Fruit fly (Drosophila melanogaster): ENCODE data around the gene CG5577.

The CG5577 gene

DNA sequence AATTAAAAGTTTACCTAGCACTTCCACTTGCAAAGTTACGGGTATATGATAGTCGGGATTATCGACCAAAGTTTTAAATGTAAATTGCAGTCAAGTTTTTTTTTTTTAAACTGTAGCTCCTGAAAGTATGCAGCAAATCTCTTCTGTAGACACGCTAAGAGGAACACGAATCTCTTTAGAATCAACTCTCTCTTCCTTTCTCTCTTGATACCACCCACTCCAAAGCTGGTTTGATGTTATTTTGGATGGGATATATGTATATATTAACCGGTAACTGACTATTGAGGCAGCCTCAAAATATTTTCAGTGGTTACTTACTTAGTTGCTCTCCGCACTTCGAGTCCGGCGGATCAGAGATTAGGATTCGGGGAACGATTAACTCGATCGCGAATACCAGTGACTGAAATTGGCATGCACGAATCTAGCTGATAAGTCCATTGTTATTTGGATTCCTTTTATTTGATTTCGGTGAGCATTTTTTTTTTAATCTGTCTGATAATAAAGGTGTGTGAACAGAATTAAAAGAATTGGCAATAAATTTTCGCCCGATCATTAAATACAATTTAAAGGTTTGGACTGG lies 37.6 kb upstream of the CG5577 start, which contains the start of gene CG7408 (continued):
- no peak for TF ChIP-seq fu2 (GFP tag; optimal IDR thresholded peaks at IDR 0.05)
- no peak for TF ChIP-seq CG18599 (GFP tag; optimal IDR thresholded peaks at IDR 0.05)
- TF ChIP-seq stwl (tag; optimal IDR thresholded peaks at IDR 0.05): no peak
- no peak for TF ChIP-seq CG4328 (GFP tag; optimal IDR thresholded peaks at IDR 0.05)
- TF ChIP-seq zfh1 (GFP tag; IDR thresholded peaks at IDR 0.05): no peak
- TF ChIP-seq HmgZ (tag; optimal IDR thresholded peaks at IDR 0.05): peak; percentile 10
- TF ChIP-seq CG9215 (GFP tag; IDR thresholded peaks at IDR 0.05): no peak
- no peak for TF ChIP-seq onecut (GFP tag; IDR thresholded peaks at IDR 0.05)
- TF ChIP-seq CG3995 (GFP tag; optimal IDR thresholded peaks at IDR 0.05): peak; percentile 91
- TF ChIP-seq grn (GFP tag; optimal IDR thresholded peaks at IDR 0.05): peak; percentile 29
- no peak for TF ChIP-seq Nf-YB (GFP tag; optimal IDR thresholded peaks at IDR 0.05)
- peak; percentile 45; the same call in 1 of the 2 replicates for TF ChIP-seq Bgb (GFP tag; IDR thresholded peaks at IDR 0.05; ENCODE audit: partially characterized antibody)
- TF ChIP-seq ken (GFP tag; IDR thresholded peaks at IDR 0.05): no peak
- TF ChIP-seq Jarid2 (GFP tag; optimal IDR thresholded peaks at IDR 0.05): peak; percentile 73
- TF ChIP-seq CG7839 (tag; optimal IDR thresholded peaks at IDR 0.05): no peak
- no peak for TF ChIP-seq NK7.1 (GFP tag; optimal IDR thresholded peaks at IDR 0.05)
- TF ChIP-seq CG13123 (GFP tag; optimal IDR thresholded peaks at IDR 0.05): no peak
- no peak for TF ChIP-seq Gug (GFP tag; IDR thresholded peaks at IDR 0.05)
- TF ChIP-seq ab (GFP tag; optimal IDR thresholded peaks at IDR 0.05): no peak
- no peak for TF ChIP-seq CG18011 (GFP tag; optimal IDR thresholded peaks at IDR 0.05)
- TF ChIP-seq B-H2 (GFP tag; optimal IDR thresholded peaks at IDR 0.05): no peak
- TF ChIP-seq CG10543 (GFP tag; optimal IDR thresholded peaks at IDR 0.05): no peak
- TF ChIP-seq CrebB (tag; optimal IDR thresholded peaks at IDR 0.05): no peak
- TF ChIP-seq CG6272 (GFP tag; IDR thresholded peaks at IDR 0.05): no peak
- TF ChIP-seq CG3726 (GFP tag; IDR thresholded peaks at IDR 0.05): no peak
- TF ChIP-seq CG1647 (GFP tag; optimal IDR thresholded peaks at IDR 0.05): no peak
- no peak for TF ChIP-seq dmrt11E (tag; optimal IDR thresholded peaks at IDR 0.05)
- no peak for TF ChIP-seq Drgx (GFP tag; IDR thresholded peaks at IDR 0.05)
- no peak for TF ChIP-seq grau (tag; optimal IDR thresholded peaks at IDR 0.05)
- no peak for TF ChIP-seq ems (GFP tag; optimal IDR thresholded peaks at IDR 0.05)
- TF ChIP-seq CG4854 (GFP tag; optimal IDR thresholded peaks at IDR 0.05): no peak
- no peak for TF ChIP-seq lov (optimal IDR thresholded peaks at IDR 0.05)
- no peak for TF ChIP-seq lov (GFP tag; IDR thresholded peaks at IDR 0.05)
- no peak for TF ChIP-seq danr (GFP tag; IDR thresholded peaks at IDR 0.05)
- no peak for TF ChIP-seq C15 (GFP tag; IDR thresholded peaks at IDR 0.05)
- no peak for TF ChIP-seq CG8281 (tag; optimal IDR thresholded peaks at IDR 0.05)
- TF ChIP-seq MTF-1 (GFP tag; optimal IDR thresholded peaks at IDR 0.05; ENCODE audit: borderline replicate concordance): no peak
- no peak for TF ChIP-seq Hr51 (GFP tag; optimal IDR thresholded peaks at IDR 0.05)
- TF ChIP-seq CG17829 (tag; optimal IDR thresholded peaks at IDR 0.05): no peak
- 0 out of 3 replicates have a peak, but pooled peaks have one; percentile 16 for TF ChIP-seq CG14860 (GFP tag; IDR thresholded peaks at IDR 0.05; ENCODE audit: partially characterized antibody)
- peak; percentile 78 for TF ChIP-seq sens (GFP tag)
- no peak for TF ChIP-seq bsh (GFP tag; optimal IDR thresholded peaks at IDR 0.05)
- no peak for TF ChIP-seq zf30C (GFP tag; optimal IDR thresholded peaks at IDR 0.05)
- no peak for TF ChIP-seq CG12744 (GFP tag; optimal IDR thresholded peaks at IDR 0.05)
- TF ChIP-seq her (GFP tag; optimal IDR thresholded peaks at IDR 0.05): no peak
- no peak for TF ChIP-seq pan (optimal IDR thresholded peaks at IDR 0.05)
- no peak for TF ChIP-seq pan (GFP tag; optimal IDR thresholded peaks at IDR 0.05 in 1 of 2, IDR thresholded peaks at IDR 0.05 in 1 of 2)
- TF ChIP-seq ind (GFP tag; optimal IDR thresholded peaks at IDR 0.05): no peak
- TF ChIP-seq Trl (optimal IDR thresholded peaks at IDR 0.05): peak; percentile 56 to 74
- TF ChIP-seq Trl (GFP tag; optimal IDR thresholded peaks at IDR 0.05): no peak
- TF ChIP-seq CG9437 (GFP tag; optimal IDR thresholded peaks at IDR 0.05): no peak
- no peak for TF ChIP-seq wdn (GFP tag; IDR thresholded peaks at IDR 0.05)

All from whole organism, embryonic.